Fruit fly (Drosophila melanogaster): ENCODE data around the gene tfc.

Gene tfc

DNA sequence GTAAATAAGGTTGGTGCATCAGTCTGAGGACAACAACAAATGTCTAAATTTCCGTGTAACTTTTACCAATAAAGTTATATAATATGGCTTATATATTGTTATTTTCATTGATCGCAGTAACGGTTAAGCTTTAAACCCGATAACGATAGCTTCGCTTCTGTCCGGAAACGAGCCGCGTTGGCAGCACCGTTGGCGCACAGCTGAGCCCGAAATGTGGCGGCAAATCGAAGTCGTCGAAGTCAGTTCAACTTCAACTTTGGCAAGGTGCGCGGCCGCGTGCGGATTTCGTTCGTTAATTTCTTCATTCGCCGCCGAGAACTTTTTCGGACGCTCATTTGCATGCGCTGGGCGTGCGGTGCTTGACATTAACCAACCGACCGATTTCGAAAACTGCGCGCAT is 62.0 kb downstream of the tfc start, which contains the start of gene Myo61F (continued):
- peak; percentile 86 for TF ChIP-seq Dp (GFP tag; optimal IDR thresholded peaks at IDR 0.05)
- TF ChIP-seq odd (GFP tag; optimal IDR thresholded peaks at IDR 0.05), result no peak
- TF ChIP-seq ap (GFP tag; IDR thresholded peaks at IDR 0.05), result no peak
- peak; percentile 21 for TF ChIP-seq BEAF-32 (GFP tag; optimal IDR thresholded peaks at IDR 0.05)
- peak in 1 of 2 experiments; percentile 94 for TF ChIP-seq Pdp1 (GFP tag; optimal IDR thresholded peaks at IDR 0.05)
- TF ChIP-seq CG7987 (GFP tag; optimal IDR thresholded peaks at IDR 0.05), result peak; percentile 20
- TF ChIP-seq tx (GFP tag; optimal IDR thresholded peaks at IDR 0.05), result no peak
- TF ChIP-seq MBD-R2 (GFP tag; IDR thresholded peaks at IDR 0.05), result peak; percentile 59
- peak; percentile 39; the same call in 1 of the 2 replicates for TF ChIP-seq tna (GFP tag; IDR thresholded peaks at IDR 0.05; ENCODE audit: partially characterized antibody)
- no peak for TF ChIP-seq Six4 (GFP tag; optimal IDR thresholded peaks at IDR 0.05)
- TF ChIP-seq chinmo (GFP tag; IDR thresholded peaks at IDR 0.05; ENCODE audit: partially characterized antibody), result peak; percentile 51; the same call in 1 of the 4 replicates
- TF ChIP-seq CG12155 (GFP tag; optimal IDR thresholded peaks at IDR 0.05), result no peak
- TF ChIP-seq unc-4 (GFP tag; IDR thresholded peaks at IDR 0.05; ENCODE audit: partially characterized antibody), result peak; percentile 53
- peak; percentile 58 for TF ChIP-seq Bgb (GFP tag; IDR thresholded peaks at IDR 0.05; ENCODE audit: partially characterized antibody)
- TF ChIP-seq Myb (GFP tag; optimal IDR thresholded peaks at IDR 0.05), result peak; percentile 93
- TF ChIP-seq CG15601 (tag; optimal IDR thresholded peaks at IDR 0.05), result peak; percentile 54
- peak in 1 of 2 experiments; percentile 38 for TF ChIP-seq Hr78 (GFP tag; optimal IDR thresholded peaks at IDR 0.05)
- no peak for TF ChIP-seq Poxn (GFP tag; IDR thresholded peaks at IDR 0.05)
- TF ChIP-seq Dll (GFP tag; IDR thresholded peaks at IDR 0.05; ENCODE audit: partially characterized antibody), result peak; percentile 54; the same call in 3 of the 4 replicates
- no peak for TF ChIP-seq CG17361 (GFP tag; IDR thresholded peaks at IDR 0.05)
- TF ChIP-seq CG10147 (GFP tag; optimal IDR thresholded peaks at IDR 0.05), result no peak
- TF ChIP-seq CG3995 (GFP tag; optimal IDR thresholded peaks at IDR 0.05), result peak; percentile 87
- peak; percentile 42; the same call in 1 of the 2 replicates for TF ChIP-seq sna (GFP tag; IDR thresholded peaks at IDR 0.05; ENCODE audit: partially characterized antibody)
- TF ChIP-seq klu (GFP tag; IDR thresholded peaks at IDR 0.05), result no peak
- TF ChIP-seq CG15479 (GFP tag; optimal IDR thresholded peaks at IDR 0.05), result no peak
- no peak for TF ChIP-seq CG11696 (GFP tag; IDR thresholded peaks at IDR 0.05)
- TF ChIP-seq ci (GFP tag; IDR thresholded peaks at IDR 0.05), result peak; percentile 34; the same call in 1 of the 3 replicates
- peak; percentile 78 for TF ChIP-seq Dref (GFP tag; IDR thresholded peaks at IDR 0.05)
- TF ChIP-seq vvl (GFP tag; IDR thresholded peaks at IDR 0.05), result peak; percentile 74
- TF ChIP-seq Stat92E (GFP tag; optimal IDR thresholded peaks at IDR 0.05), result no peak
- TF ChIP-seq CG4360 (GFP tag; IDR thresholded peaks at IDR 0.05), result no peak
- TF ChIP-seq Scr (GFP tag; IDR thresholded peaks at IDR 0.05; ENCODE audit: partially characterized antibody), result peak; percentile 54
- peak; percentile 66 for TF ChIP-seq CG6791 (GFP tag; IDR thresholded peaks at IDR 0.05; ENCODE audit: partially characterized antibody)
- no peak for TF ChIP-seq CG4854 (GFP tag; optimal IDR thresholded peaks at IDR 0.05)
- peak; percentile 50 for TF ChIP-seq Jarid2 (GFP tag; optimal IDR thresholded peaks at IDR 0.05)
- TF ChIP-seq pzg (GFP tag; optimal IDR thresholded peaks at IDR 0.05), result peak; percentile 74
- TF ChIP-seq stwl (tag; optimal IDR thresholded peaks at IDR 0.05), result peak; percentile 9

DNA sequence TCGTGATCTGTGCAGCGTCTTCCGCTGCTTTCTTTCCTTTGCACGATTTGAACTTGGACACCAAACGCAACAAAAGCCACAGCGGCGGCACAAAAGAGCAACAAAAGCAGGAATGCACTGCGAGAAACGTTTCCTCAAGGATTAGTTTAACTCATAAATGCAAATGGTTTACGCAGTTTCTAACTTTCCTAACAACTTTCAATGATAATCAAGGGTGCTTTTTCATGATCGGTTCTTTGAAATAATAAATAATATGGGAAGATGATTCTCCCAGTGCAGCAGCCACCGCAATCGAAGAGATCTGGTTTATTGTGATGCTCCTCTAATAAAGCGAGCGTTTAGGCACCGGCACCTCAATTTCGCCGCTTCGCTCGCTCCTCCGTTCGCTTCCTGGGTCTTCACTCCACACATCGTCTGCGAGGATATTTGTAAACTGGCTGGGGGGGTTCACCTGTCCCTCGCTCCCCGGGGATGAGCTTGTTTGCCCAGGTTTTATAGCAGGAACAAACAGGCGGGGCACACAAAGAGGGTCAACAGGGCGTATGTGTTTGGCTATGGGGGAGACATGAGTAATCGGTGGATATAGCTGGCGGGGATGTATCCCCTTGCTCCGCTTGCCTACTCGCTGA is 63.0 kb downstream of the tfc start:
- TF ChIP-seq eve (GFP tag; optimal IDR thresholded peaks at IDR 0.05), result no peak
- peak; percentile 69 for TF ChIP-seq pum (GFP tag; optimal IDR thresholded peaks at IDR 0.05)
- peak; percentile 73 for TF ChIP-seq CG8944 (GFP tag; optimal IDR thresholded peaks at IDR 0.05)
- no peak for TF ChIP-seq bigmax (GFP tag; optimal IDR thresholded peaks at IDR 0.05)
- peak; percentile 19 for TF ChIP-seq CG15514 (GFP tag; optimal IDR thresholded peaks at IDR 0.05)
- peak; percentile 64 for TF ChIP-seq CG1233 (GFP tag; optimal IDR thresholded peaks at IDR 0.05)
- TF ChIP-seq hkb (optimal IDR thresholded peaks at IDR 0.05), result no peak
- TF ChIP-seq hkb (GFP tag; IDR thresholded peaks at IDR 0.05), result peak; percentile 90
- TF ChIP-seq Poxn (GFP tag; IDR thresholded peaks at IDR 0.05), result no peak
- TF ChIP-seq CG31365 (tag; optimal IDR thresholded peaks at IDR 0.05), result peak; percentile 39
- peak; percentile 63 for TF ChIP-seq Mad (GFP tag; optimal IDR thresholded peaks at IDR 0.05)
- TF ChIP-seq zen (tag; optimal IDR thresholded peaks at IDR 0.05), result peak; percentile 38
- TF ChIP-seq vvl (GFP tag; IDR thresholded peaks at IDR 0.05), result peak; percentile 96
- TF ChIP-seq knrl (GFP tag; IDR thresholded peaks at IDR 0.05; ENCODE audit: partially characterized antibody), result no peak
- TF ChIP-seq so (GFP tag; IDR thresholded peaks at IDR 0.05), result peak; percentile 87

Data from whole organism, embryonic.